Worm (Caenorhabditis elegans): ENCODE data around the gene ZK596.2.

- TF ChIP-seq ztf-11 (tag; optimal IDR thresholded peaks at IDR 0.05) (no peak), tbx-2 (tag; optimal IDR thresholded peaks at IDR 0.05) (no peak), nhr-76 (tag; optimal IDR thresholded peaks at IDR 0.05) (no peak), snpc-4 (tag; optimal IDR thresholded peaks at IDR 0.05) (no peak), rnt-1 (tag; optimal IDR thresholded peaks at IDR 0.05) (no peak), aha-1 (tag; optimal IDR thresholded peaks at IDR 0.05) (no peak), aly-2 (tag; optimal IDR thresholded peaks at IDR 0.05) (no peak), ceh-82 (tag; optimal IDR thresholded peaks at IDR 0.05) (no peak), nhr-237 (tag; optimal IDR thresholded peaks at IDR 0.05) (no peak), lir-3 (tag; optimal IDR thresholded peaks at IDR 0.05; ENCODE audit: poor library complexity) (no peak), efl-1 (optimal IDR thresholded peaks at IDR 0.05) (no peak), efl-1 (GFP tag; optimal IDR thresholded peaks at IDR 0.05 in 1 of 2) (no peak)
Observed at ce11 chrIV:10869642-10870041, 39.5 kb downstream of the ZK596.2 start.
